Worm (Caenorhabditis elegans): ENCODE data around the gene clpf-1.

Gene clpf-1

DNA sequence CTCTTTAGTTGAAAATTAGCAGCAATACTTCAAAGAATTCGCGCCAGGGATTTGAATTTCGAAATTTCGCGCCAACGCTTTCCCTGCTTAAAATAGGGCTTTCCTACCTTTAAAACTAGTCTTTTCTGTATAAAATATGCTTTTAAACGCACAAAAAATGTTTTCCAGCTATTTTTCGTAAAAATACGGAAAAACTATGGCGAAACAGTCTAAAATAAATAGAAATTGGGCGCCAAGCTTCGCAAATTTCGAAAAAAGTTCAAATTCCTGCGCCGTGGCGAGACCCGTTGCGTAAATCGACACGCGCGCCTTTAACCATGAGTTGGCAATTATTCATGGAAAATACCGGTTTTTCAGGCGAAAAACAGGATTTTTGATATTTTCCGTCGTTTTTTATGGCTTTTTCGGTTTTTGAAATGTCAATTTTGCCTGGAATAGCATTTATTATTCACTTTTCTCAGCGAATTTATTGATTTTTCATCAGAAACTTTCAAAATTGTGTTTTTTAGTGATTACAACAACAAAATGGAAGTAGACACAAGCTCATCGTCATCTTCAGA, 6.9 kb downstream of the clpf-1 start, which contains the start of the genes npp-9 and F59A2.5 (continued):
- no peak for TF ChIP-seq ceh-79 (tag; optimal IDR thresholded peaks at IDR 0.05)
- 0 out of 2 replicates have a peak, but pooled peaks have one; percentile 35 for TF ChIP-seq B0019.2 (GFP tag; conservative IDR thresholded peaks at IDR 0.05)
- TF ChIP-seq hrde-1 (tag; optimal IDR thresholded peaks at IDR 0.05; ENCODE audit: borderline replicate concordance): no peak
- peak; percentile 47; the same call in 1 of the 2 replicates for TF ChIP-seq C17E4.6 (GFP tag; IDR thresholded peaks at IDR 0.05)
- TF ChIP-seq ztf-22 (GFP tag; optimal IDR thresholded peaks at IDR 0.05): no peak
- TF ChIP-seq madf-6 (GFP tag; IDR thresholded peaks at IDR 0.05): peak; percentile 91
- TF ChIP-seq mxl-1 (tag; optimal IDR thresholded peaks at IDR 0.05): no peak
- no peak for TF ChIP-seq F37B4.10 (GFP tag; IDR thresholded peaks at IDR 0.05)
- no peak for TF ChIP-seq pha-4 (tag; optimal IDR thresholded peaks at IDR 0.05)
- peak; percentile 28 for TF ChIP-seq snpc-1.3 (tag; optimal IDR thresholded peaks at IDR 0.05; ENCODE audit: insufficient read depth)
- no peak for TF ChIP-seq T26A5.8 (tag; optimal IDR thresholded peaks at IDR 0.05)
- TF ChIP-seq tlf-1 (GFP tag; optimal IDR thresholded peaks at IDR 0.05): peak; percentile 67
- TF ChIP-seq lin-35 (GFP tag; optimal IDR thresholded peaks at IDR 0.05): peak in 2 of 3 experiments; percentile 43 to 69
- peak; percentile 80 for TF ChIP-seq lin-54 (GFP tag; optimal IDR thresholded peaks at IDR 0.05)
- TF ChIP-seq Y95B8A.8 (GFP tag; IDR thresholded peaks at IDR 0.05): 0 out of 2 replicates have a peak, but pooled peaks have one; percentile 37
- TF ChIP-seq ztf-6 (GFP tag; IDR thresholded peaks at IDR 0.05): no peak
- peak; percentile 97 for TF ChIP-seq efl-1 (GFP tag; optimal IDR thresholded peaks at IDR 0.05)
- TF ChIP-seq F22D6.2 (tag; optimal IDR thresholded peaks at IDR 0.05): no peak
- TF ChIP-seq ztf-18 (tag; optimal IDR thresholded peaks at IDR 0.05): peak; percentile 11
- TF ChIP-seq nfya-2 (GFP tag; IDR thresholded peaks at IDR 0.05): no peak
- TF ChIP-seq rcor-1 (GFP tag; IDR thresholded peaks at IDR 0.05): no peak
- no peak for TF ChIP-seq mel-28 (tag; optimal IDR thresholded peaks at IDR 0.05; ENCODE audit: borderline replicate concordance)
- TF ChIP-seq hlh-26 (GFP tag; conservative IDR thresholded peaks at IDR 0.05): no peak
- TF ChIP-seq snpc-1.1 (tag; optimal IDR thresholded peaks at IDR 0.05; ENCODE audit: insufficient read depth): peak; percentile 25
- peak; percentile 83 for TF ChIP-seq dpl-1 (GFP tag; optimal IDR thresholded peaks at IDR 0.05)
- TF ChIP-seq ekl-4 (GFP tag; IDR thresholded peaks at IDR 0.05): no peak
- peak; percentile 81 for TF ChIP-seq madf-8 (GFP tag; conservative IDR thresholded peaks at IDR 0.05)
- peak; percentile 34; the same call in 1 of the 2 replicates for TF ChIP-seq hmg-1.2 (GFP tag; IDR thresholded peaks at IDR 0.05)
- TF ChIP-seq zim-3 (tag; optimal IDR thresholded peaks at IDR 0.05): no peak
- TF ChIP-seq ceh-91 (GFP tag; IDR thresholded peaks at IDR 0.05): peak; percentile 83
- no peak for TF ChIP-seq tbx-9 (tag; optimal IDR thresholded peaks at IDR 0.05; ENCODE audit: borderline replicate concordance)
- TF ChIP-seq mes-4 (tag; optimal IDR thresholded peaks at IDR 0.05): no peak
- TF ChIP-seq B0336.3 (GFP tag; IDR thresholded peaks at IDR 0.05): peak; percentile 21; the same call in 1 of the 2 replicates
- no peak for TF ChIP-seq egl-18 (GFP tag; IDR thresholded peaks at IDR 0.05)
- no peak; the same call in 1 of the 2 replicates for TF ChIP-seq lir-1 (GFP tag; conservative IDR thresholded peaks at IDR 0.05)
- peak; percentile 82 for TF ChIP-seq D2030.7 (GFP tag; IDR thresholded peaks at IDR 0.05)
- TF ChIP-seq K12H6.12 (tag; optimal IDR thresholded peaks at IDR 0.05): no peak
- TF ChIP-seq F49E8.2 (tag; optimal IDR thresholded peaks at IDR 0.05; ENCODE audit: insufficient read depth): peak; percentile 55

DNA sequence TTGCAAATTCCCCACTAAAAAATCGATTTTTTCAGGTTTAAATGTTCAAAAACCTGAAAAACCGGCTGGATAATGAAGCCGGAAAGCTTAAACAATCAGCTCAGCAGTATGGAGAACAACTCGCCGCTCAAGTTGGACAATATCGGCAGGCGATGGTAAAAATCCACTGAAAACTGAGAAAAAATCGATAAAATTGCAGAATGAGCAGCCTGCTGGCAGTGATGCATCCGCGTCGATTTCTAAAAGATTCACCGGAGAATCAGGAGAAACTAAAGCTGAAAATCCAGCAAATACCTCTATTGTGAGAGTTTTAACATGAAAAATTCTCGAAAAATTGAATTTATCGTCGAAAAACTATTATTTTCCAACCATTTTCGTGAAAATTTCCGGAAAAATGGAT, 8.0 kb downstream of the clpf-1 start, which contains the start of gene golg-4:
Gene golg-4, plus strand, starts transcription at position 34 of the 400 bp plus-strand sequence.
- peak; percentile 14 for TF ChIP-seq repo-1 (tag; optimal IDR thresholded peaks at IDR 0.05)
- TF ChIP-seq C06A6.2 (GFP tag; conservative IDR thresholded peaks at IDR 0.05): no peak

Data from whole organism, young adult.